Worm (Caenorhabditis elegans): ENCODE measurements around the gene nid-1.

ce11 chrV:12895772-12896171, 14.1 kb upstream of the nid-1 start, which contains the start of gene ttbk-7:
- TF ChIP-seq elt-2 (tag; optimal IDR thresholded peaks at IDR 0.05) (no peak), aly-2 (tag; optimal IDR thresholded peaks at IDR 0.05) (no peak), ama-1 (optimal IDR thresholded peaks at IDR 0.05) (no peak), fkh-10 (GFP tag; optimal IDR thresholded peaks at IDR 0.05) (no peak), pha-4 (tag; optimal IDR thresholded peaks at IDR 0.05) (no peak), sea-2 (GFP tag; optimal IDR thresholded peaks at IDR 0.05) (no peak)
